Fruit fly (Drosophila melanogaster) whole organism, embryonic: Measurements from ENCODE around the gene Or22c.

Source experiments
- ATbp ChIP-seq: fragments of 200-800 bp; sonication (Bioruptor generic); optimal IDR thresholded peaks from 2 replicates; lab custom pipeline; 2017; ENCODE audit warnings: missing biosample characterization, mild to moderate bottlenecking, missing genetic modification characterization, missing genetic modification reagents
- BEAF-32 ChIP-seq: fragments of 200-800 bp; sonication (Bioruptor generic); optimal IDR thresholded peaks from 3 replicates; lab custom pipeline; 2017; ENCODE audit warnings: missing biosample characterization, missing genetic modification characterization, mild to moderate bottlenecking, moderate library complexity, missing genetic modification reagents
- CG10209 ChIP-seq: fragments of 200-800 bp; sonication (Bioruptor generic); optimal IDR thresholded peaks from 3 replicates; lab custom pipeline; 2017; ENCODE audit warnings: missing biosample characterization, mild to moderate bottlenecking, missing genetic modification characterization, missing genetic modification reagents
- CG10267 ChIP-seq: fragments of 200-800 bp; sonication (Bioruptor generic); optimal IDR thresholded peaks from 2 replicates; lab custom pipeline; 2018; ENCODE audit warnings: missing biosample characterization, mild to moderate bottlenecking, missing genetic modification characterization, moderate library complexity
- CG13894 ChIP-seq: fragments of 200-800 bp; sonication (Bioruptor generic); optimal IDR thresholded peaks from 3 replicates; lab custom pipeline; 2018; ENCODE audit warnings: missing biosample characterization, mild to moderate bottlenecking, missing genetic modification characterization, moderate library complexity
- CG15011 ChIP-seq: fragments of 200-800 bp; sonication (Bioruptor generic); optimal IDR thresholded peaks from 3 replicates; lab custom pipeline; 2018; ENCODE audit warnings: missing biosample characterization, mild to moderate bottlenecking, missing genetic modification characterization
- CG17385 ChIP-seq: fragments of 200-800 bp; sonication (Bioruptor generic); optimal IDR thresholded peaks from 3 replicates; lab custom pipeline; 2018; ENCODE audit warnings: missing biosample characterization, mild to moderate bottlenecking, missing genetic modification characterization
- CG17829 ChIP-seq: fragments of 200-800 bp; optimal IDR thresholded peaks from 2 replicates; lab custom pipeline; 2019; ENCODE audit warnings: missing biosample characterization, mild to moderate bottlenecking, missing genetic modification characterization, moderate library complexity
- CG18011 ChIP-seq: fragments of 200-800 bp; sonication (Bioruptor generic); optimal IDR thresholded peaks from 2 replicates; lab custom pipeline; 2017; ENCODE audit warnings: missing biosample characterization, missing genetic modification characterization, mild to moderate bottlenecking, moderate library complexity, missing genotype
- CG2712 ChIP-seq: fragments of 200-800 bp; optimal IDR thresholded peaks from 3 replicates; lab custom pipeline; 2019; ENCODE audit warnings: missing biosample characterization, mild to moderate bottlenecking, missing genetic modification characterization, moderate library complexity
- CG32767 ChIP-seq: fragments of 200-800 bp; sonication (Bioruptor generic); IDR thresholded peaks from 2 replicates; pipeline ENCODE4 v1.3.6; 2022; ENCODE audit warnings: missing biosample characterization, missing genetic modification characterization
- CG33213 ChIP-seq: fragments of 200-800 bp; sonication (Bioruptor generic); optimal IDR thresholded peaks from 3 replicates; lab custom pipeline; 2016; ENCODE audit warnings: missing biosample characterization, missing genetic modification characterization
- CG4282 ChIP-seq: fragments of 200-800 bp; sonication (Bioruptor generic); optimal IDR thresholded peaks from 2 replicates; lab custom pipeline; 2016; ENCODE audit warnings: missing biosample characterization, missing genetic modification characterization
- CG8290 ChIP-seq, 3 experiments: fragments of 200-800 bp; sonication (Bioruptor generic); optimal IDR thresholded peaks; 2 replicates each; lab custom pipeline; 2016 to 2019; ENCODE audit warnings: missing biosample characterization in 3 of 3, missing genetic modification characterization in 3 of 3, mild to moderate bottlenecking in 2 of 3, moderate library complexity in 1 of 3
- Camta ChIP-seq: fragments of 200-800 bp; sonication (Bioruptor generic); optimal IDR thresholded peaks from 2 replicates; lab custom pipeline; 2016; ENCODE audit warnings: missing biosample characterization, missing genetic modification characterization
- D ChIP-seq, 2 experiments: fragments of 200-800 bp in 1 of 2; fragments of >200 bp in 1 of 2; sonication (Bioruptor generic) in 1 of 2; optimal IDR thresholded peaks; 2 replicates in 1 of 2; 3 replicates in 1 of 2; lab custom pipeline; 2017; ENCODE audit warnings: mild to moderate bottlenecking in 1 of 2, missing biosample characterization in 1 of 2, missing genetic modification characterization in 1 of 2, missing genetic modification reagents in 1 of 2
- Deaf1 ChIP-seq: fragments of 200-800 bp; optimal IDR thresholded peaks from 3 replicates; lab custom pipeline; 2019; ENCODE audit warnings: missing biosample characterization, mild to moderate bottlenecking, missing genetic modification characterization, moderate library complexity
- Dek ChIP-seq: fragments of 200-800 bp; sonication (Bioruptor generic); optimal IDR thresholded peaks from 3 replicates; lab custom pipeline; 2019; ENCODE audit warnings: missing biosample characterization, mild to moderate bottlenecking, missing genetic modification characterization, moderate library complexity
- Dref ChIP-seq: fragments of 200-800 bp; sonication (Bioruptor generic); IDR thresholded peaks from 2 replicates; pipeline ENCODE4 v1.3.6; 2022; ENCODE audit warnings: missing biosample characterization, missing genetic modification characterization
- Elba2 ChIP-seq: fragments of 200-800 bp; sonication (Bioruptor generic); optimal IDR thresholded peaks from 3 replicates; lab custom pipeline; 2016; ENCODE audit warnings: missing biosample characterization, missing genetic modification characterization
- Fer3 ChIP-seq: fragments of 200-800 bp; sonication (Bioruptor generic); optimal IDR thresholded peaks from 2 replicates; lab custom pipeline; 2018; ENCODE audit warnings: missing biosample characterization, mild to moderate bottlenecking, missing genetic modification characterization, moderate library complexity
- GATAe ChIP-seq: fragments of 200-800 bp; sonication (Bioruptor generic); conservative IDR thresholded peaks from 2 replicates; pipeline ENCODE4 v1.3.6; 2022; ENCODE audit warnings: missing biosample characterization, missing genetic modification characterization
- Max ChIP-seq: fragments of 200-800 bp; sonication (Bioruptor generic); optimal IDR thresholded peaks from 2 replicates; lab custom pipeline; 2016; ENCODE audit warnings: missing biosample characterization, mild to moderate bottlenecking, missing genetic modification characterization
- chinmo ChIP-seq: fragments of 200-800 bp; sonication (Bioruptor generic); IDR thresholded peaks from 4 replicates; pipeline ENCODE4 v1.3.6; 2022; ENCODE audit warnings: missing biosample characterization, missing genetic modification characterization; ENCODE audit not compliant: partially characterized antibody
- gfzf ChIP-seq: fragments of 200-800 bp; sonication (Bioruptor generic); optimal IDR thresholded peaks from 2 replicates; lab custom pipeline; 2016; ENCODE audit warnings: missing biosample characterization, mild to moderate bottlenecking, missing genetic modification characterization, moderate library complexity
- grau ChIP-seq: fragments of 200-800 bp; optimal IDR thresholded peaks from 3 replicates; lab custom pipeline; 2019; ENCODE audit warnings: missing biosample characterization, mild to moderate bottlenecking, missing genetic modification characterization, moderate library complexity
- grn ChIP-seq: fragments of 200-800 bp; sonication (Bioruptor generic); optimal IDR thresholded peaks from 3 replicates; lab custom pipeline; 2017; ENCODE audit warnings: missing biosample characterization, missing genetic modification characterization
- hb ChIP-seq: fragments of 200-800 bp; sonication (Bioruptor generic); IDR thresholded peaks from 3 replicates; pipeline ENCODE4 v1.3.6; 2022; ENCODE audit warnings: missing biosample characterization, missing genetic modification characterization; ENCODE audit not compliant: partially characterized antibody
- insv ChIP-seq, 2 experiments: fragments of 200-800 bp; sonication (Bioruptor generic); optimal IDR thresholded peaks; 3 replicates each; lab custom pipeline; 2016 to 2018; ENCODE audit warnings: missing biosample characterization in 2 of 2, missing genetic modification characterization in 2 of 2
- kay ChIP-seq: fragments of 200-800 bp; sonication (Bioruptor generic); optimal IDR thresholded peaks from 2 replicates; lab custom pipeline; 2016; ENCODE audit warnings: missing biosample characterization, missing genetic modification characterization
- ken ChIP-seq: fragments of 200-800 bp; sonication (Bioruptor generic); IDR thresholded peaks from 3 replicates; pipeline ENCODE4 v1.3.6; 2022; ENCODE audit warnings: missing biosample characterization, missing genetic modification characterization
- kni ChIP-seq: fragments of 200-800 bp; sonication (Bioruptor generic); optimal IDR thresholded peaks from 3 replicates; lab custom pipeline; 2017; ENCODE audit warnings: mild to moderate bottlenecking, missing biosample characterization, missing genetic modification reagents, missing genetic modification characterization
- knrl ChIP-seq: fragments of 200-800 bp; sonication (Bioruptor generic); IDR thresholded peaks from 3 replicates; pipeline ENCODE4 v1.3.6; 2022; ENCODE audit warnings: missing biosample characterization, missing genetic modification characterization; ENCODE audit not compliant: partially characterized antibody
- pzg ChIP-seq: fragments of 200-800 bp; sonication (Bioruptor generic); optimal IDR thresholded peaks from 3 replicates; lab custom pipeline; 2018; ENCODE audit warnings: missing biosample characterization, mild to moderate bottlenecking, missing genetic modification characterization, moderate library complexity
- scrt ChIP-seq: fragments of 200-800 bp; sonication (Bioruptor generic); optimal IDR thresholded peaks from 2 replicates; lab custom pipeline; 2018; ENCODE audit warnings: missing biosample characterization, mild to moderate bottlenecking, missing genetic modification characterization, moderate library complexity
- sd ChIP-seq: fragments of 200-800 bp; sonication (Bioruptor generic); optimal IDR thresholded peaks from 3 replicates; lab custom pipeline; 2018; ENCODE audit warnings: missing biosample characterization, mild to moderate bottlenecking, missing genetic modification characterization, moderate library complexity
- slp2 ChIP-seq: fragments of 200-800 bp; sonication (Bioruptor generic); optimal IDR thresholded peaks from 2 replicates; lab custom pipeline; 2016; ENCODE audit warnings: missing biosample characterization, missing genetic modification characterization
- stwl ChIP-seq: fragments of 200-800 bp; sonication (Bioruptor generic); optimal IDR thresholded peaks from 3 replicates; lab custom pipeline; 2018; ENCODE audit warnings: missing biosample characterization, mild to moderate bottlenecking, missing genetic modification characterization, moderate library complexity
- tx ChIP-seq: fragments of 200-800 bp; sonication (Bioruptor generic); optimal IDR thresholded peaks from 2 replicates; lab custom pipeline; 2016; ENCODE audit warnings: missing biosample characterization, missing genetic modification characterization

Gene Or22c

dm6 chr2L:2008980-2009954, 45.1 kb upstream of the Or22c start, which contains the start of gene CG4238 (continued):
- TF ChIP-seq CG15011 (GFP tag; lab: Kevin White, UChicago), result no peak
- no peak for TF ChIP-seq CG4282 (GFP tag; lab: Kevin White, UChicago)
- TF ChIP-seq insv (GFP tag; optimal IDR thresholded peaks at IDR 0.05; lab: Kevin White, UChicago), result peak in 1 of 2 experiments; percentile 87
- TF ChIP-seq CG10267 (tag; lab: Kevin White, UChicago), result peak; percentile 22
- TF ChIP-seq ken (GFP tag; lab: Robert Waterston, UW), result no peak
- TF ChIP-seq Camta (GFP tag; lab: Kevin White, UChicago), result no peak
- peak; percentile 99 for TF ChIP-seq sd (tag; lab: Kevin White, UChicago)
- no peak for TF ChIP-seq GATAe
- no peak for TF ChIP-seq Fer3 (tag; lab: Kevin White, UChicago)
- peak; percentile 2 for TF ChIP-seq CG17829 (tag; lab: Kevin White, UChicago)
- TF ChIP-seq D (optimal IDR thresholded peaks at IDR 0.05; lab: Kevin White, UChicago), result no peak
- TF ChIP-seq D (GFP tag; optimal IDR thresholded peaks at IDR 0.05; lab: Kevin White, UChicago), result no peak
- TF ChIP-seq kay (GFP tag; lab: Kevin White, UChicago), result no peak
- TF ChIP-seq CG2712, result peak; percentile 100
- no peak for TF ChIP-seq grau
- TF ChIP-seq tx (GFP tag; lab: Kevin White, UChicago), result no peak
- peak; percentile 62 for TF ChIP-seq knrl (GFP tag; lab: Robert Waterston, UW)
- peak; percentile 4 for TF ChIP-seq CG13894
- no peak for TF ChIP-seq ATbp
- TF ChIP-seq Elba2 (GFP tag; lab: Kevin White, UChicago), result peak; percentile 79
- 0 out of 3 replicates have a peak, but pooled peaks have one; percentile 57 for TF ChIP-seq hb (GFP tag; lab: Robert Waterston, UW)
- TF ChIP-seq scrt (GFP tag; lab: Kevin White, UChicago), result no peak
- TF ChIP-seq Dek, result peak; percentile 27
- TF ChIP-seq grn (GFP tag; lab: Kevin White, UChicago), result peak; percentile 74
- TF ChIP-seq CG18011 (GFP tag; lab: Kevin White, UChicago), result no peak
- peak; percentile 83; the same call in 3 of the 4 replicates for TF ChIP-seq chinmo (GFP tag; lab: Robert Waterston, UW)
- TF ChIP-seq Deaf1 (tag; lab: Kevin White, UChicago), result peak; percentile 7
- peak; percentile 56 for TF ChIP-seq CG8290 (GFP tag; optimal IDR thresholded peaks at IDR 0.05; lab: Kevin White, UChicago)
- TF ChIP-seq CG8290 (tag; optimal IDR thresholded peaks at IDR 0.05; lab: Kevin White, UChicago), result peak in 1 of 2 experiments; percentile 61
- peak; percentile 40; the same call in 1 of the 2 replicates for TF ChIP-seq CG32767
- peak; percentile 46 for TF ChIP-seq Dref (GFP tag; lab: Robert Waterston, UW)
- TF ChIP-seq kni, result peak; percentile 5
- TF ChIP-seq CG33213 (GFP tag; lab: Kevin White, UChicago), result no peak
- no peak for TF ChIP-seq CG10209 (GFP tag; lab: Kevin White, UChicago)
- peak; percentile 29 for TF ChIP-seq BEAF-32
- peak; percentile 20 for TF ChIP-seq Max
- peak; percentile 48 for TF ChIP-seq pzg
- peak; percentile 55 for TF ChIP-seq stwl (tag; lab: Kevin White, UChicago)
- peak; percentile 95 for TF ChIP-seq CG17385 (GFP tag; lab: Kevin White, UChicago)
- TF ChIP-seq slp2 (GFP tag; lab: Kevin White, UChicago), result no peak
- TF ChIP-seq gfzf (GFP tag; lab: Kevin White, UChicago), result peak; percentile 16
